Fruit fly (Drosophila melanogaster): ENCODE measurements around the gene CG11586.

- TF ChIP-seq D1 (tag; optimal IDR thresholded peaks at IDR 0.05) (no peak), Ets98B (GFP tag; IDR thresholded peaks at IDR 0.05) (no peak), Pif1A (GFP tag; optimal IDR thresholded peaks at IDR 0.05) (no peak), CG17806 (tag; optimal IDR thresholded peaks at IDR 0.05) (no peak), fd96Ca (GFP tag; IDR thresholded peaks at IDR 0.05) (no peak), CG13204 (GFP tag; optimal IDR thresholded peaks at IDR 0.05) (no peak), gl (tag; optimal IDR thresholded peaks at IDR 0.05) (peak; percentile 70), CG9948 (tag; optimal IDR thresholded peaks at IDR 0.05) (no peak), Snoo (tag; optimal IDR thresholded peaks at IDR 0.05) (no peak), CG12605 (GFP tag; IDR thresholded peaks at IDR 0.05) (no peak)
Measured at dm6 chr3L:4252121-4252861, 10.0 kb downstream of the CG11586 start.
